Fruit fly (Drosophila melanogaster) whole organism, embryonic: Measurements from ENCODE around the gene CG5715.

Source experiments
- ATbp ChIP-seq: fragments of 200-800 bp; sonication (Bioruptor generic); optimal IDR thresholded peaks from 2 replicates; lab custom pipeline; 2017; ENCODE audit warnings: missing biosample characterization, mild to moderate bottlenecking, missing genetic modification characterization, missing genetic modification reagents
- Atf6 ChIP-seq: fragments of 200-800 bp; sonication (Bioruptor generic); IDR thresholded peaks from 2 replicates; pipeline ENCODE4 v1.3.6; 2022; ENCODE audit warnings: missing biosample characterization, missing genetic modification characterization
- BEAF-32 ChIP-seq: fragments of 200-800 bp; sonication (Bioruptor generic); optimal IDR thresholded peaks from 3 replicates; lab custom pipeline; 2017; ENCODE audit warnings: missing biosample characterization, missing genetic modification characterization, mild to moderate bottlenecking, moderate library complexity, missing genetic modification reagents
- CG10462 ChIP-seq: fragments of 200-800 bp; sonication (Bioruptor generic); optimal IDR thresholded peaks from 2 replicates; lab custom pipeline; 2016; ENCODE audit warnings: missing biosample characterization, missing genetic modification characterization
- CG10565 ChIP-seq: fragments of 200-800 bp; sonication (Bioruptor generic); optimal IDR thresholded peaks from 3 replicates; lab custom pipeline; 2016; ENCODE audit warnings: missing biosample characterization, mild to moderate bottlenecking, missing genetic modification characterization
- CG11456 ChIP-seq: fragments of 200-800 bp; sonication (Bioruptor generic); IDR thresholded peaks from 3 replicates; pipeline ENCODE4 v1.3.6; 2022; ENCODE audit warnings: missing biosample characterization, missing genetic modification characterization
- CG14965 ChIP-seq: fragments of 200-800 bp; sonication (Bioruptor generic); optimal IDR thresholded peaks from 2 replicates; lab custom pipeline; 2016; ENCODE audit warnings: missing biosample characterization, missing genetic modification characterization, borderline replicate concordance
- CG15011 ChIP-seq: fragments of 200-800 bp; sonication (Bioruptor generic); optimal IDR thresholded peaks from 3 replicates; lab custom pipeline; 2018; ENCODE audit warnings: missing biosample characterization, mild to moderate bottlenecking, missing genetic modification characterization
- CG16815 ChIP-seq: fragments of 200-800 bp; sonication (Bioruptor generic); optimal IDR thresholded peaks from 3 replicates; lab custom pipeline; 2017; ENCODE audit warnings: missing biosample characterization, mild to moderate bottlenecking, missing genetic modification characterization
- CG2712 ChIP-seq: fragments of 200-800 bp; optimal IDR thresholded peaks from 3 replicates; lab custom pipeline; 2019; ENCODE audit warnings: missing biosample characterization, mild to moderate bottlenecking, missing genetic modification characterization, moderate library complexity
- CG33213 ChIP-seq: fragments of 200-800 bp; sonication (Bioruptor generic); optimal IDR thresholded peaks from 3 replicates; lab custom pipeline; 2016; ENCODE audit warnings: missing biosample characterization, missing genetic modification characterization
- CG34224 ChIP-seq: fragments of 200-800 bp; sonication (Bioruptor generic); IDR thresholded peaks from 3 replicates; pipeline ENCODE4 v1.3.6; 2022; ENCODE audit warnings: missing biosample characterization, missing genetic modification characterization; ENCODE audit not compliant: partially characterized antibody
- CG4617 ChIP-seq: fragments of 200-800 bp; sonication (Bioruptor generic); optimal IDR thresholded peaks from 3 replicates; lab custom pipeline; 2016; ENCODE audit warnings: missing biosample characterization, missing genetic modification characterization, borderline replicate concordance
- CG4707 ChIP-seq: fragments of 200-800 bp; sonication (Bioruptor generic); optimal IDR thresholded peaks from 2 replicates; lab custom pipeline; 2018; ENCODE audit warnings: missing biosample characterization, mild to moderate bottlenecking, missing genetic modification characterization, moderate library complexity
- CG6254 ChIP-seq: fragments of 200-800 bp; sonication (Bioruptor generic); optimal IDR thresholded peaks from 3 replicates; lab custom pipeline; 2017; ENCODE audit warnings: mild to moderate bottlenecking, missing biosample characterization, missing genetic modification reagents, missing genetic modification characterization
- CG7839 ChIP-seq: fragments of 200-800 bp; sonication (Bioruptor generic); optimal IDR thresholded peaks from 3 replicates; lab custom pipeline; 2018; ENCODE audit warnings: missing biosample characterization, mild to moderate bottlenecking, missing genetic modification characterization, moderate library complexity
- CoRest ChIP-seq: fragments of 200-800 bp; sonication (Bioruptor generic); optimal IDR thresholded peaks from 3 replicates; lab custom pipeline; 2018; ENCODE audit warnings: missing biosample characterization, mild to moderate bottlenecking, missing genetic modification characterization, moderate library complexity
- E2f2 ChIP-seq: fragments of 200-800 bp; sonication (Bioruptor generic); IDR thresholded peaks from 2 replicates; pipeline ENCODE4 v1.3.6; 2022; ENCODE audit warnings: missing biosample characterization, missing genetic modification characterization
- Ets97D ChIP-seq: fragments of 200-800 bp; sonication (Bioruptor generic); optimal IDR thresholded peaks from 3 replicates; lab custom pipeline; 2016; ENCODE audit warnings: missing biosample characterization, missing genetic modification characterization
- H15 ChIP-seq: fragments of 200-800 bp; sonication (Bioruptor generic); IDR thresholded peaks from 3 replicates; pipeline ENCODE4 v1.3.6; 2022; ENCODE audit warnings: missing biosample characterization, missing genetic modification characterization
- Mes4 ChIP-seq: fragments of 200-800 bp; sonication (Bioruptor generic); optimal IDR thresholded peaks from 2 replicates; lab custom pipeline; 2016; ENCODE audit warnings: missing biosample characterization, missing genetic modification characterization
- Oaz ChIP-seq: fragments of 200-800 bp; sonication (Bioruptor generic); IDR thresholded peaks from 2 replicates; pipeline ENCODE4 v1.3.6; 2022; ENCODE audit warnings: missing biosample characterization, missing genetic modification characterization
- Opbp ChIP-seq: fragments of 200-800 bp; sonication (Bioruptor generic); IDR thresholded peaks from 3 replicates; pipeline ENCODE4 v1.3.6; 2022; ENCODE audit warnings: missing biosample characterization, missing genetic modification characterization; ENCODE audit not compliant: partially characterized antibody
- Rfx ChIP-seq: fragments of 200-800 bp; sonication (Bioruptor generic); IDR thresholded peaks from 2 replicates; pipeline ENCODE4 v1.3.6; 2022; ENCODE audit warnings: missing biosample characterization, missing genetic modification characterization
- Taf1 ChIP-seq: fragments of 200-800 bp; sonication (Bioruptor generic); IDR thresholded peaks from 2 replicates; pipeline ENCODE4 v1.3.6; 2022; ENCODE audit warnings: missing biosample characterization, missing genetic modification characterization
- cg ChIP-seq: fragments of 200-800 bp; sonication (Bioruptor generic); optimal IDR thresholded peaks from 3 replicates; lab custom pipeline; 2019; ENCODE audit warnings: missing biosample characterization, mild to moderate bottlenecking, missing genetic modification characterization, moderate library complexity
- ci ChIP-seq: fragments of 200-800 bp; sonication (Bioruptor generic); IDR thresholded peaks from 3 replicates; pipeline ENCODE4 v1.3.6; 2022; ENCODE audit warnings: missing biosample characterization, missing genetic modification characterization
- croc ChIP-seq: fragments of 200-800 bp; sonication (Bioruptor generic); conservative IDR thresholded peaks from 3 replicates; pipeline ENCODE4 v1.3.6; 2022; ENCODE audit warnings: missing biosample characterization, missing genetic modification characterization
- disco-r ChIP-seq: fragments of 200-800 bp; sonication (Bioruptor generic); optimal IDR thresholded peaks from 2 replicates; lab custom pipeline; 2016; ENCODE audit warnings: missing biosample characterization, missing genetic modification characterization
- dmrt99B ChIP-seq: fragments of 200-800 bp; sonication (Bioruptor generic); optimal IDR thresholded peaks from 2 replicates; lab custom pipeline; 2018; ENCODE audit warnings: missing biosample characterization, mild to moderate bottlenecking, missing genetic modification characterization, moderate library complexity
- ems ChIP-seq: fragments of 200-800 bp; sonication (Bioruptor generic); optimal IDR thresholded peaks from 3 replicates; lab custom pipeline; 2016; ENCODE audit warnings: missing biosample characterization, missing genetic modification characterization
- fu2 ChIP-seq: fragments of 200-800 bp; sonication (Bioruptor generic); optimal IDR thresholded peaks from 2 replicates; lab custom pipeline; 2016; ENCODE audit warnings: missing biosample characterization, missing genetic modification characterization
- gem ChIP-seq: fragments of 200-800 bp; sonication (Bioruptor generic); optimal IDR thresholded peaks from 2 replicates; lab custom pipeline; 2019; ENCODE audit warnings: missing biosample characterization, mild to moderate bottlenecking, missing genetic modification characterization, moderate library complexity
- nerfin-2 ChIP-seq: fragments of 200-800 bp; sonication (Bioruptor generic); IDR thresholded peaks from 2 replicates; pipeline ENCODE4 v1.3.6; 2022; ENCODE audit warnings: missing biosample characterization, missing genetic modification characterization; ENCODE audit not compliant: partially characterized antibody
- pho ChIP-seq: fragments of 200-800 bp; sonication (Bioruptor generic); optimal IDR thresholded peaks from 2 replicates; lab custom pipeline; 2016; ENCODE audit warnings: missing biosample characterization, missing genetic modification characterization
- pros ChIP-seq: fragments of 200-800 bp; sonication (Bioruptor generic); optimal IDR thresholded peaks from 3 replicates; lab custom pipeline; 2019; ENCODE audit warnings: missing biosample characterization, mild to moderate bottlenecking, missing genetic modification characterization, moderate library complexity
- rib ChIP-seq: fragments of 200-800 bp; sonication (Bioruptor generic); IDR thresholded peaks from 2 replicates; pipeline ENCODE4 v1.3.6; 2022; ENCODE audit warnings: missing biosample characterization, missing genetic modification characterization
- run ChIP-seq: fragments of 200-800 bp; sonication (Bioruptor generic); optimal IDR thresholded peaks from 3 replicates; lab custom pipeline; 2018; ENCODE audit warnings: missing biosample characterization, mild to moderate bottlenecking, missing genetic modification characterization
- schlank ChIP-seq: fragments of 200-800 bp; sonication (Bioruptor generic); optimal IDR thresholded peaks from 2 replicates; lab custom pipeline; 2018; ENCODE audit warnings: missing biosample characterization, mild to moderate bottlenecking, missing genetic modification characterization
- shn ChIP-seq: fragments of 200-800 bp; sonication (Bioruptor generic); optimal IDR thresholded peaks from 3 replicates; lab custom pipeline; 2016; ENCODE audit warnings: missing biosample characterization, missing genetic modification characterization
- sna ChIP-seq: fragments of 200-800 bp; sonication (Bioruptor generic); IDR thresholded peaks from 2 replicates; pipeline ENCODE4 v1.3.6; 2022; ENCODE audit warnings: missing biosample characterization, missing genetic modification characterization; ENCODE audit not compliant: partially characterized antibody
- tll ChIP-seq, 2 experiments: fragments of 200-800 bp in 1 of 2; fragments of >200 bp in 1 of 2; sonication (Bioruptor generic) in 1 of 2; optimal IDR thresholded peaks; 2 replicates each; lab custom pipeline; 2017 to 2019; ENCODE audit warnings: missing biosample characterization in 2 of 2, missing genetic modification characterization in 2 of 2, mild to moderate bottlenecking in 1 of 2, moderate library complexity in 1 of 2
- toy ChIP-seq: fragments of 200-800 bp; sonication (Bioruptor generic); IDR thresholded peaks from 2 replicates; pipeline ENCODE4 v1.3.6; 2022; ENCODE audit warnings: missing biosample characterization, missing genetic modification characterization
- trem ChIP-seq: fragments of 200-800 bp; optimal IDR thresholded peaks from 3 replicates; lab custom pipeline; 2019; ENCODE audit warnings: missing biosample characterization, mild to moderate bottlenecking, missing genetic modification characterization, moderate library complexity

Gene CG5715

DNA sequence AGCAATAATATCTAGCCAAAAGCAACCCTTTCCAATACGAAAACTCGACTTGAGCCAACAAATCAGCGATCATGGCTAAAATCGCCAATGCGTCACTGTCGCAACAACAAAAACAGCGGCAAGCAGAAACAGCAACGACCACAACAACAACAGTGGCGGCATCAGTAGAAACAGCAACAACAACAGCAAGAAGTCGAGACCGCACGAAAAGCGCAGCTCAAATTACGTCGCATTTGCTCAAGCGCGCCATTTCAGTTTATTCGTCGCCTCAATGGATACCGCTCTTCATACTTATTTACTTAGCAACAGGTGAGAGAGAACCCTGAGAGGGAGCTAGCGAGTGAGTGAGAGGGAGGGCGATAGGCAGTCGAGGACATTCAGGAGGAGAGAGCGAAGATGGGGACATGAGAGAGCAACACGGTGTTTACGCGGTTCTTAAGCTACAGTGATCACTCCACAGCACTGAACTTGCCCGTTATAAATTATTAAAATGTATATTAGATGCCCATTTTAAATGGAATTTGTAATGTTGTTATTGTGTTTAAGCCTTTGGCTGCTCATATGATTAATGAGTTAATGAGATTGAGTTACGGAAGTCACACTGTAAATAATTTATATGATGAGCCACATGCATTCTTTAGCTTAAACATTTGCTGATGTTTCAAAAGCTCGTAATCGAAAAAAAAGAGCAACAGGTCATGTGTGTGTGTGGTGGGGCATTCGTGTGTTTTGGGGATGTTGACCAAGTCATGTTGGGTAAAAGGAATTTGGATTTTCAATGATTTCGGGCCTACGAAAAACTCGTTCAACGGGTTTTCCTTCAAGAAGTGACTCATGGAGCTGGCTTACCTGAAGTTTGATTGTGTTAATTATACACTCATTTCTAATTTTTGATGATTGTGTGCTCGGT lies 1.6 kb upstream of the CG5715 start (continued):
- TF ChIP-seq pros (GFP tag; lab: Kevin White, UChicago) (no peak), ems (GFP tag; lab: Kevin White, UChicago) (peak; percentile 53), shn (GFP tag; lab: Kevin White, UChicago) (peak; percentile 27), CG2712 (peak; percentile 85), CG7839 (tag; lab: Kevin White, UChicago) (peak; percentile 87), ATbp (GFP tag; lab: Kevin White, UChicago) (peak; percentile 65), CG15011 (GFP tag; lab: Kevin White, UChicago) (peak; percentile 52), toy (GFP tag; lab: Robert Waterston, UW) (0 out of 2 replicates have a peak, but pooled peaks have one; percentile 29), pho (GFP tag; lab: Kevin White, UChicago) (peak; percentile 59), schlank (tag; lab: Kevin White, UChicago) (peak; percentile 66), fu2 (GFP tag; lab: Kevin White, UChicago) (peak; percentile 54), Opbp (GFP tag; lab: Robert Waterston, UW) (no peak), Mes4 (GFP tag; lab: Kevin White, UChicago) (peak; percentile 34), dmrt99B (tag; lab: Kevin White, UChicago) (peak; percentile 81)

DNA sequence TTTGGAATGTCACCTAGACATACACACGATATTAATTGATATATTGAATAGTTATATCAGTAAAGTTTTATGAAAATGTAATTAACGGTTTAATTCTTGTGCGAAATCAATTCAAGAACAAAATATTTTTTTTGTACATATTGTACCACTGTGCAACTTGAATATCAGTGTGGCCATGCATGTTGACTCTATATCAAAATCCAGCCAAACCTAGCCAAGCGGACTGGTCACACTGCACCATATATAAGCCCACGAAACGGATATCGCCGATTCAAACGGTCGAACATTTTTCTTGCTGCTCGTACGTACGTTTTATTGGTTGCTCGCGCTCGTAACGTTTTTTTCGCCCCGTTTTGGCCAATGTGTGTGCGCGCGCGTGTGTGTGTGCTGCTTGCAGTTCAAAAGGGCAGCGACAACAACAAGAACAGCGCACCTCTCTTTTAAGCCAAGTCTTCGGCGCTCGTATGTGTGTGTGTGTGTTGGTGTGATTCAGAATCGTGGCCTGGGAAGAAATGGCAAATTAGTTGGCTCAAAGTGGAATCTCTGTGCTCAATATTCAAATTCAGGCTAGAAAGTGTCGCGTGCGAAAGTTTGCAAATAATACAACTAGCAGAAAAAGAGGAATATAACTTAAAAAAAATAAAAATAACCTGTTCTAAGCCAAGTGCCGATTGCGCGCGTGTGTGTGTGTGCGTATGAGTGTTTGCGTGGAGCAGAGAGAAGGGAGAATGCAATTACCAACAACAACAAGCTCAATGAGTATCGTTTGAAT lies 771 bp upstream of the CG5715 start, which contains the start of gene crb:
Gene crb, plus strand, starts transcription at position 295 of the 772 bp plus-strand sequence.
- TF ChIP-seq CG10462 (GFP tag; lab: Kevin White, UChicago) (peak; percentile 0), croc (GFP tag; lab: Robert Waterston, UW) (no peak), pros (GFP tag; lab: Kevin White, UChicago) (no peak), disco-r (no peak), CG4707 (GFP tag; lab: Kevin White, UChicago) (no peak), CG4617 (peak; percentile 15), gem (tag; lab: Kevin White, UChicago) (peak; percentile 63), CG34224 (GFP tag; lab: Robert Waterston, UW) (peak; percentile 64; the same call in 2 of the 3 replicates), E2f2 (GFP tag; lab: Robert Waterston, UW) (peak; percentile 85), run (tag; lab: Kevin White, UChicago) (peak; percentile 30), CG14965 (GFP tag; lab: Kevin White, UChicago) (no peak), CG2712 (peak; percentile 60), H15 (GFP tag; lab: Robert Waterston, UW) (0 out of 3 replicates have a peak, but pooled peaks have one; percentile 35), CG6254 (GFP tag; lab: Kevin White, UChicago) (no peak), Atf6 (GFP tag; lab: Robert Waterston, UW) (peak; percentile 38; the same call in 1 of the 2 replicates), BEAF-32 (GFP tag; lab: Kevin White, UChicago) (peak; percentile 42), Ets97D (GFP tag; lab: Kevin White, UChicago) (peak; percentile 91), Rfx (GFP tag; lab: Robert Waterston, UW) (peak; percentile 66), CoRest (peak; percentile 54), Taf1 (GFP tag; lab: Robert Waterston, UW) (no peak), tll (GFP tag; optimal IDR thresholded peaks at IDR 0.05; lab: Kevin White, UChicago) (no peak), sna (GFP tag; lab: Robert Waterston, UW) (0 out of 2 replicates have a peak, but pooled peaks have one; percentile 12), CG33213 (GFP tag; lab: Kevin White, UChicago) (peak; percentile 65), ci (GFP tag; lab: Robert Waterston, UW) (peak; percentile 84), CG10565 (GFP tag; lab: Kevin White, UChicago) (no peak), CG11456 (GFP tag; lab: Robert Waterston, UW) (0 out of 3 replicates have a peak, but pooled peaks have one; percentile 43), nerfin-2 (GFP tag; lab: Robert Waterston, UW) (peak; percentile 37; the same call in 1 of the 2 replicates), Oaz (no peak), trem (peak; percentile 52), cg (peak; percentile 85), rib (GFP tag; lab: Robert Waterston, UW) (peak; percentile 80), CG16815 (no peak)
